Worm (Caenorhabditis elegans): ENCODE data around the gene Y50D4C.6.

The Y50D4C.6 gene

DNA sequence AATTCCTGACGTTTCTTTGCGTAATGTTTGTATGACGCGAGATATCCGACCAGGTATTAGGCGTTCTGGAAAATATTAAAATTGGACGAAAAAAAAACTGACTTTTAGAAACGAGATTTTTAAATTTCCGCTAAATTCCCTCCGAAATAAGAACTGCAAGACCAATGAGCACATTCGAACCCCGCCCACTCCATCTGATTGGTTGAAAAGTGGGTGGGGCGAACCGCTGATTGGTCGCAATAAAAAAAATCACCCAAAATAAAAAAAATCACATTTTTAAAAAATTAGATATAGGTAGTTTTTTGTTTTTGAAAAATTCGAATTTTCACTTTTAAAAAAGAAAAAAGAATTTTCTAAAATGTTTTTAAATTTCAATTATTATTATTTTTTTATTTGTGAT is 576 bp downstream of the Y50D4C.6 start:
- TF ChIP-seq hlh-30 (tag; optimal IDR thresholded peaks at IDR 0.05; ENCODE audit: insufficient read depth): no peak
- TF ChIP-seq mdt-29 (GFP tag; IDR thresholded peaks at IDR 0.05): no peak
- no peak for TF ChIP-seq ztf-11 (tag; optimal IDR thresholded peaks at IDR 0.05)
- TF ChIP-seq tag-97 (GFP tag; IDR thresholded peaks at IDR 0.05): no peak
- no peak for TF ChIP-seq fkh-10 (GFP tag; optimal IDR thresholded peaks at IDR 0.05)
- TF ChIP-seq set-16 (GFP tag; IDR thresholded peaks at IDR 0.05): no peak
- TF ChIP-seq ctbp-1 (GFP tag; IDR thresholded peaks at IDR 0.05): no peak
- TF ChIP-seq ztf-7 (tag; optimal IDR thresholded peaks at IDR 0.05): no peak
- TF ChIP-seq snpc-4 (tag; optimal IDR thresholded peaks at IDR 0.05): no peak
- no peak for TF ChIP-seq ZK337.2 (GFP tag; IDR thresholded peaks at IDR 0.05)
- TF ChIP-seq ceh-82 (tag; optimal IDR thresholded peaks at IDR 0.05): no peak
- TF ChIP-seq zip-2 (tag; optimal IDR thresholded peaks at IDR 0.05): no peak
- TF ChIP-seq tra-1 (GFP tag; IDR thresholded peaks at IDR 0.05): no peak
- no peak for TF ChIP-seq duxl-1 (tag; optimal IDR thresholded peaks at IDR 0.05; ENCODE audit: poor library complexity)
- no peak for TF ChIP-seq mep-1 (tag; optimal IDR thresholded peaks at IDR 0.05)
- no peak for TF ChIP-seq ceh-62 (tag; optimal IDR thresholded peaks at IDR 0.05)

DNA sequence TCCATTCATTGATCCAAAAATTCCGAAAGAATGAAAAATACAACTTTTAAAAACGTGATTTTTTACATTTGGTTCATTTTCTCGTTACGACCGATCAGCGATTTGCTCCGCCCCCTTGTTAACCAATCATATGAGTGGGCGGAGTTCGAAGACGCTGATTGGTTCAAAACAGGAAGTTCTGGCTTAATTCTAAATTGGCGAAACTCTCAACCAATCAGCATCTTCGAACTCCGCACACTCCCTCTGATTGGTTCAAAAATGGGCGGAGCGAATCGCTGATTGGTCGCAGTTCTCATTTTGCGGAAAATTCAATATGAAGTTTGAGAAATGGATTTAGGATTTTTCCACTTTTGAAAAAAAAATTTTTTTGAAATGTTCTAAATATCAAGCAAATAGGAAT is 3.8 kb downstream of the Y50D4C.6 start:
- TF ChIP-seq duxl-1 (tag; optimal IDR thresholded peaks at IDR 0.05; ENCODE audit: poor library complexity) (no peak), aha-1 (tag) (peak; percentile 40)

DNA sequence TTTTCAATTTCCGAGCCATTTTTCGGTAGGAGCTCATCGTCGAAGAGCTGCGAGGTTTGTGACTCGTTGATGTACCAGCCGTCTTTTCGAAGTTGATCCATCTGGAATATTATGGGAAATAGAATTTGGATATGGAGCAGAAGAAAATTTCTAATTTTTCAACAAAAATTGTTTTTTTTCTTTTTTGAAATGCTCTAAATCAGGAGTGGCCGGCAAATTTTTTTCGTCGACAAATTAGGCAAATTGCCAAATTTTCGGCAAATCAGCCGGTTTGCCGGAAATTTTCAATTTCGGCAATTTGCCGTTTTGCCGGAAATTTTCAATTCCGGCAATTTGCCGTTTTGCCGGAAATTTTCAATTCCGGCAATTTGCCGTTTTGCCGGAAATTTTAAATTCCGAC is 4.5 kb downstream of the Y50D4C.6 start, which contains the start of gene Y50D4C.3:
Y50D4C.3 (minus strand) TSS at position 101 of the 400 bp plus-strand sequence.
- TF ChIP-seq egl-43 (GFP tag; IDR thresholded peaks at IDR 0.05) (no peak), nhr-48 (tag; optimal IDR thresholded peaks at IDR 0.05) (no peak), ceh-82 (tag; optimal IDR thresholded peaks at IDR 0.05) (no peak)

DNA sequence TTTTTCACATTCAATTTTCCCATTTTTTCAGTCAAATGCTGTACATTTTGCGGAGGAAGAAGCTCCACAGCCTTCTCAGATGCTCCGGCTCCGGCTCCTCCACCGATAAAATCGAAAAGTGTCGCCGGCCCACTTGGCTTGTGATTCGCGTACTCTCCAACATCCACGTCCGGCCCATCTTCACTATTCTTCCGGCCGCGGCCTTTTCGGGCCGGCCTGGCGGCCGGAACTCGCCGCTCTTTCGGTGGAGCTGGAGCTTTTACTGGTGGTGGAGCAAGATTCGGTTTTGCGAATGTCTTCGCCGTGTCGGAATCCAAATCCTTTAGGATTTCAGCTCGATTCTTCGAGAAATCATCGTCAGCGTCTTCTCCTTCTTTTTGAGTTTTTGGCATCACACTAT is 7.1 kb downstream of the Y50D4C.6 start:
- no peak for TF ChIP-seq ZK337.2 (GFP tag; IDR thresholded peaks at IDR 0.05)
- no peak for TF ChIP-seq lin-29 (GFP tag; IDR thresholded peaks at IDR 0.05)
- TF ChIP-seq aly-2 (tag; optimal IDR thresholded peaks at IDR 0.05): no peak
- TF ChIP-seq set-16 (GFP tag; IDR thresholded peaks at IDR 0.05): peak; percentile 89
- TF ChIP-seq dpl-1 (GFP tag; optimal IDR thresholded peaks at IDR 0.05): no peak
- no peak for TF ChIP-seq Y48G9A.11 (GFP tag; IDR thresholded peaks at IDR 0.05)
- no peak for TF ChIP-seq hmg-1.1 (GFP tag; IDR thresholded peaks at IDR 0.05)
- no peak for TF ChIP-seq hlh-30 (tag; optimal IDR thresholded peaks at IDR 0.05; ENCODE audit: insufficient read depth)

DNA sequence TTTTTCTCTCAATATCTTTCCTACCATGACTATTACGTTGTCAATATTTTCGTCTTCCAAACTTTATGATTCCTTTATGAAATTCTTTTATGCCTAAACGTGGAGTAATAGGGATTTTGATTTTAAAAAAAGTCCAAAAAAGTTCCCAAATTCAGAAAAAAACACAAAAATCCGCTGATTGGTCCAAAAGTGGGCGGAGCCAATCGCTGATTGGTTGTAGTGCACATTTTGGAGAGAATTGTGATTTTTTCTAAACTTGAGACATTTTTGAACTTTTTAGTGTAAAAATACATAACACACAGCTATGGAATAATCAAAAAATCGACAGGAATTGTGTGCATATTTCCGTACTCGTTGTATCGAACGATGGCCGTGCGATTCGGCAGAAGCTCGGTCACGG is 10.3 kb downstream of the Y50D4C.6 start:
- TF ChIP-seq mxl-3 (GFP tag; optimal IDR thresholded peaks at IDR 0.05) (no peak), lim-7 (GFP tag; IDR thresholded peaks at IDR 0.05) (no peak), ZK337.2 (GFP tag; IDR thresholded peaks at IDR 0.05) (no peak), unc-62 (GFP tag; optimal IDR thresholded peaks at IDR 0.05 in 1 of 2) (no peak), unc-62 (tag; optimal IDR thresholded peaks at IDR 0.05) (no peak), ctbp-1 (GFP tag; IDR thresholded peaks at IDR 0.05) (no peak), php-3 (GFP tag; IDR thresholded peaks at IDR 0.05) (no peak), sdz-12 (GFP tag; optimal IDR thresholded peaks at IDR 0.05) (no peak), ceh-20 (GFP tag; IDR thresholded peaks at IDR 0.05) (no peak)

DNA sequence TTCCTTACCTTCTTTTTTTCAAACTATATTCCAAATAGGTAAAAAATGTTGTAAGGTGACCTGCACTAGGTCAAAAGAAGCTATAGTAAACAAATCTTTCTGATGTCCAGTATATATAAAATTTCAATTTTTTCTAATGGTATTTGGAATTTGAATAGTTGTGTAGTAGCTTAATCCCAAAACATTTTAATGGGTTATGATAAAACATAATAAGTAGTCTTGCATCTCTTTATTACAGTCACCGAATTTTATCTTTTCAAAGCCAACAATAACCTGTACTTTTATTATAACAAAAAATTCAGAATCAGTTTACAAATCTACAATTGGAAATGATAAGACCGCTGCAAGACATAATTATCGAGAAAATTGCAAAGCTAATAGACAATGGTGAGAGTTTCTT is 32.2 kb downstream of the Y50D4C.6 start, which contains the start of gene H24K24.2:
H24K24.2 (plus strand) TSS at position 301 of the 400 bp plus-strand sequence.
- TF ChIP-seq tra-1 (GFP tag; IDR thresholded peaks at IDR 0.05) (no peak), nhr-48 (tag; optimal IDR thresholded peaks at IDR 0.05) (no peak), daf-16 (GFP tag; optimal IDR thresholded peaks at IDR 0.05) (no peak), daf-16 (tag; optimal IDR thresholded peaks at IDR 0.05) (no peak), lin-38 (GFP tag; IDR thresholded peaks at IDR 0.05) (no peak), arid-1 (GFP tag; conservative IDR thresholded peaks at IDR 0.05) (no peak), lsy-2 (tag; optimal IDR thresholded peaks at IDR 0.05) (no peak), mes-2 (tag; optimal IDR thresholded peaks at IDR 0.05; ENCODE audit: poor library complexity, severe bottlenecking) (no peak), vab-7 (GFP tag; IDR thresholded peaks at IDR 0.05) (no peak), unc-62 (GFP tag; optimal IDR thresholded peaks at IDR 0.05 in 1 of 2) (no peak), unc-62 (tag; optimal IDR thresholded peaks at IDR 0.05) (no peak), egl-27 (tag; optimal IDR thresholded peaks at IDR 0.05) (no peak), mep-1 (tag; optimal IDR thresholded peaks at IDR 0.05) (no peak), F26F4.8 (GFP tag; conservative IDR thresholded peaks at IDR 0.05) (no peak), hlh-30 (tag; optimal IDR thresholded peaks at IDR 0.05; ENCODE audit: insufficient read depth) (no peak), dmd-8 (GFP tag; IDR thresholded peaks at IDR 0.05) (no peak)

Measured in whole organism, L4 larva.